Fruit fly (Drosophila melanogaster): ENCODE data around the gene CG13083.

The CG13083 gene

DNA sequence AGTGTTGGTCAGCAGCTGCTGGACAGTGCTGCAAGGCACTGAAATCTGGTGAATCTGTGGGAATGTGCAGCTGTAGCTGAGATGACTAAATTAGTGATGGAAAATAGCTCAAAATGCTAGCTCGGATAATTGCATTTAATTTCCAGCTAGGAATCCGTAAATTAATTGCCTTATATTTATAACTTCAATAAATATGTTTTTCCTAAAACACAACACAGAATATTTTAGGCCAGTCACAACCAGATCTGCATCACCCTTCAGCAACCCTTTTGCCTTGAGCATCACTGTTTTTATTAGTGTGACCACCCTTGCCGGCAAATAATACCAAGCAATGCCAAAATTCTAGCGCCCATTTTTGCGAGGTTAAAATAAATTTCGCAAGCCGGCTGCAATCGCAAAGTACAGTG, 42.6 kb upstream of the CG13083 start, which contains the start of gene Hs2st (continued):
- TF ChIP-seq Atf-2 (GFP tag; optimal IDR thresholded peaks at IDR 0.05) (peak; percentile 96), CG31388 (GFP tag; optimal IDR thresholded peaks at IDR 0.05) (peak; percentile 72), z (GFP tag; IDR thresholded peaks at IDR 0.05) (no peak), HmgZ (tag; optimal IDR thresholded peaks at IDR 0.05) (peak; percentile 96), Dfd (GFP tag; optimal IDR thresholded peaks at IDR 0.05) (no peak), CG30403 (GFP tag; optimal IDR thresholded peaks at IDR 0.05) (peak; percentile 97), CG12104 (GFP tag; optimal IDR thresholded peaks at IDR 0.05) (peak; percentile 85), CG4282 (GFP tag; optimal IDR thresholded peaks at IDR 0.05) (peak; percentile 88), CG12769 (tag; optimal IDR thresholded peaks at IDR 0.05) (peak; percentile 96), bab2 (GFP tag; optimal IDR thresholded peaks at IDR 0.05) (peak; percentile 96), D (optimal IDR thresholded peaks at IDR 0.05) (no peak), D (GFP tag; optimal IDR thresholded peaks at IDR 0.05) (peak; percentile 83), pzg (GFP tag; optimal IDR thresholded peaks at IDR 0.05) (peak; percentile 87), br (optimal IDR thresholded peaks at IDR 0.05) (no peak), sr (GFP tag; IDR thresholded peaks at IDR 0.05) (peak; percentile 46; the same call in 1 of the 3 replicates), fd96Cb (tag; optimal IDR thresholded peaks at IDR 0.05) (peak; percentile 86), CG8478 (optimal IDR thresholded peaks at IDR 0.05) (no peak), CG13296 (GFP tag; optimal IDR thresholded peaks at IDR 0.05) (peak; percentile 84), CG12236 (GFP tag; optimal IDR thresholded peaks at IDR 0.05) (peak; percentile 84), fru (optimal IDR thresholded peaks at IDR 0.05) (no peak), bigmax (GFP tag; optimal IDR thresholded peaks at IDR 0.05) (peak; percentile 89), cwo (GFP tag; optimal IDR thresholded peaks at IDR 0.05) (peak; percentile 75), Sox100B (GFP tag; optimal IDR thresholded peaks at IDR 0.05) (no peak), Xbp1 (GFP tag; optimal IDR thresholded peaks at IDR 0.05) (peak; percentile 96), CG13624 (GFP tag; optimal IDR thresholded peaks at IDR 0.05) (peak; percentile 95), so (GFP tag; IDR thresholded peaks at IDR 0.05) (peak; percentile 89; the same call in 1 of the 3 replicates), lilli (GFP tag; optimal IDR thresholded peaks at IDR 0.05) (peak; percentile 98), H15 (GFP tag; IDR thresholded peaks at IDR 0.05) (peak; percentile 92), Dbx (GFP tag; IDR thresholded peaks at IDR 0.05) (peak; percentile 96), slou (GFP tag; optimal IDR thresholded peaks at IDR 0.05) (peak; percentile 93), hb (GFP tag; IDR thresholded peaks at IDR 0.05; ENCODE audit: partially characterized antibody) (no peak), pum (GFP tag; optimal IDR thresholded peaks at IDR 0.05) (peak; percentile 96), CG2199 (GFP tag; IDR thresholded peaks at IDR 0.05) (peak; percentile 79; the same call in 1 of the 3 replicates), Gsc (GFP tag; IDR thresholded peaks at IDR 0.05) (peak; percentile 87), grau (tag; optimal IDR thresholded peaks at IDR 0.05) (peak; percentile 92), Pdp1 (GFP tag; optimal IDR thresholded peaks at IDR 0.05) (peak; percentile 93 to 97), Taf1 (GFP tag; IDR thresholded peaks at IDR 0.05) (peak; percentile 90), shn (GFP tag; optimal IDR thresholded peaks at IDR 0.05) (peak; percentile 97), CG15601 (tag; optimal IDR thresholded peaks at IDR 0.05) (peak; percentile 88), fd64A (GFP tag; optimal IDR thresholded peaks at IDR 0.05) (peak; percentile 3), CG11398 (GFP tag; optimal IDR thresholded peaks at IDR 0.05) (peak; percentile 84), Trl (optimal IDR thresholded peaks at IDR 0.05) (peak in 1 of 2 experiments; percentile 1), Trl (GFP tag; optimal IDR thresholded peaks at IDR 0.05) (peak; percentile 96), crol (GFP tag; IDR thresholded peaks at IDR 0.05) (no peak; the same call in 1 of the 2 replicates), kay (GFP tag; optimal IDR thresholded peaks at IDR 0.05) (peak; percentile 91), seq (GFP tag; IDR thresholded peaks at IDR 0.05) (peak; percentile 86), exex (tag; optimal IDR thresholded peaks at IDR 0.05) (peak; percentile 57), CG16815 (GFP tag; optimal IDR thresholded peaks at IDR 0.05) (peak; percentile 94), CG11093 (GFP tag; IDR thresholded peaks at IDR 0.05) (peak; percentile 92), Drgx (GFP tag; IDR thresholded peaks at IDR 0.05) (peak; percentile 86), psq (GFP tag; optimal IDR thresholded peaks at IDR 0.05) (peak; percentile 83), gce (GFP tag; IDR thresholded peaks at IDR 0.05) (peak; percentile 57; the same call in 1 of the 3 replicates), CG5245 (GFP tag; optimal IDR thresholded peaks at IDR 0.05) (peak; percentile 90), CG15073 (GFP tag; optimal IDR thresholded peaks at IDR 0.05) (peak; percentile 80)

All from whole organism, embryonic.